Fruit fly (Drosophila melanogaster) whole organism, embryonic: Measurements from ENCODE around the gene Ugt35E2.

Source experiments
- Adf1 ChIP-seq: fragments of 200-800 bp; sonication (Bioruptor generic); IDR thresholded peaks from 2 replicates; pipeline ENCODE4 v1.3.6; 2022; ENCODE audit warnings: missing biosample characterization, missing genetic modification characterization
- CG1024 ChIP-seq: fragments of 200-800 bp; sonication (Bioruptor generic); IDR thresholded peaks from 2 replicates; pipeline ENCODE4 v1.3.6; 2022; ENCODE audit warnings: missing biosample characterization, missing genetic modification characterization
- CG10654 ChIP-seq: fragments of 200-800 bp; sonication (Bioruptor generic); optimal IDR thresholded peaks from 2 replicates; lab custom pipeline; 2016; ENCODE audit warnings: missing biosample characterization, missing genetic modification characterization
- CG11695 ChIP-seq: fragments of 200-800 bp; sonication (Bioruptor generic); IDR thresholded peaks from 3 replicates; pipeline ENCODE4 v1.3.6; 2022; ENCODE audit warnings: missing biosample characterization, missing genetic modification characterization
- CG12219 ChIP-seq: fragments of 200-800 bp; sonication (Bioruptor generic); optimal IDR thresholded peaks from 3 replicates; lab custom pipeline; 2018; ENCODE audit warnings: missing biosample characterization, mild to moderate bottlenecking, missing genetic modification characterization
- CG12236 ChIP-seq: fragments of 200-800 bp; sonication (Bioruptor generic); optimal IDR thresholded peaks from 2 replicates; lab custom pipeline; 2016; ENCODE audit warnings: missing biosample characterization, missing genetic modification characterization
- CG14860 ChIP-seq: fragments of 200-800 bp; sonication (Bioruptor generic); IDR thresholded peaks from 3 replicates; pipeline ENCODE4 v1.3.6; 2022; ENCODE audit warnings: missing biosample characterization, missing genetic modification characterization; ENCODE audit not compliant: partially characterized antibody
- CG15011 ChIP-seq: fragments of 200-800 bp; sonication (Bioruptor generic); optimal IDR thresholded peaks from 3 replicates; lab custom pipeline; 2018; ENCODE audit warnings: missing biosample characterization, mild to moderate bottlenecking, missing genetic modification characterization
- CG15479 ChIP-seq: fragments of 200-800 bp; sonication (Bioruptor generic); optimal IDR thresholded peaks from 3 replicates; lab custom pipeline; 2019; ENCODE audit warnings: missing biosample characterization, mild to moderate bottlenecking, missing genetic modification characterization, moderate library complexity
- CG1603 ChIP-seq: fragments of 200-800 bp; sonication (Bioruptor generic); optimal IDR thresholded peaks from 2 replicates; lab custom pipeline; 2019; ENCODE audit warnings: missing biosample characterization, mild to moderate bottlenecking, missing genetic modification characterization, moderate library complexity
- CG17186 ChIP-seq: fragments of 200-800 bp; sonication (Bioruptor generic); optimal IDR thresholded peaks from 3 replicates; lab custom pipeline; 2017; ENCODE audit warnings: missing biosample characterization, missing genetic modification reagents, missing genetic modification characterization
- CG1792 ChIP-seq: fragments of 200-800 bp; sonication (Bioruptor generic); optimal IDR thresholded peaks from 2 replicates; lab custom pipeline; 2016; ENCODE audit warnings: missing biosample characterization, missing genetic modification characterization
- CG2889 ChIP-seq: fragments of 200-800 bp; sonication (Bioruptor generic); IDR thresholded peaks from 3 replicates; pipeline ENCODE4 v1.3.6; 2022; ENCODE audit warnings: missing biosample characterization, missing genetic modification characterization
- CG31224 ChIP-seq: fragments of 200-800 bp; sonication (Bioruptor generic); IDR thresholded peaks from 2 replicates; pipeline ENCODE4 v1.3.6; 2022; ENCODE audit warnings: missing biosample characterization, missing genetic modification characterization
- CG33213 ChIP-seq: fragments of 200-800 bp; sonication (Bioruptor generic); optimal IDR thresholded peaks from 3 replicates; lab custom pipeline; 2016; ENCODE audit warnings: missing biosample characterization, missing genetic modification characterization
- CG4854 ChIP-seq: fragments of 200-800 bp; sonication (Bioruptor generic); optimal IDR thresholded peaks from 2 replicates; lab custom pipeline; 2016; ENCODE audit warnings: missing biosample characterization, missing genetic modification characterization, inconsistent platforms
- CG7963 ChIP-seq: fragments of 200-800 bp; sonication (Bioruptor generic); IDR thresholded peaks from 3 replicates; pipeline ENCODE4 v1.3.6; 2022; ENCODE audit warnings: missing biosample characterization, missing genetic modification characterization; ENCODE audit not compliant: partially characterized antibody
- CG8944 ChIP-seq: fragments of 200-800 bp; sonication (Bioruptor generic); optimal IDR thresholded peaks from 3 replicates; lab custom pipeline; 2016; ENCODE audit warnings: missing biosample characterization, missing genetic modification characterization
- Chrac-16 ChIP-seq: fragments of 200-800 bp; sonication (Bioruptor generic); optimal IDR thresholded peaks from 3 replicates; lab custom pipeline; 2016; ENCODE audit warnings: missing biosample characterization, missing genetic modification characterization
- D19A ChIP-seq: fragments of 200-800 bp; optimal IDR thresholded peaks from 3 replicates; lab custom pipeline; 2019; ENCODE audit warnings: missing biosample characterization, mild to moderate bottlenecking, missing genetic modification characterization, moderate library complexity
- H2.0 ChIP-seq: fragments of 200-800 bp; sonication (Bioruptor generic); IDR thresholded peaks from 2 replicates; pipeline ENCODE4 v1.3.6; 2022; ENCODE audit warnings: missing biosample characterization, missing genetic modification characterization
- HHEX ChIP-seq: fragments of 200-800 bp; sonication (Bioruptor generic); optimal IDR thresholded peaks from 3 replicates; lab custom pipeline; 2017; ENCODE audit warnings: missing biosample characterization, mild to moderate bottlenecking, missing genetic modification characterization, missing genetic modification reagents
- HLH4C ChIP-seq: fragments of 200-800 bp; sonication (Bioruptor generic); IDR thresholded peaks from 3 replicates; pipeline ENCODE4 v1.3.6; 2022; ENCODE audit warnings: missing biosample characterization, missing genetic modification characterization; ENCODE audit not compliant: partially characterized antibody
- Hey ChIP-seq: fragments of 200-800 bp; sonication (Bioruptor generic); optimal IDR thresholded peaks from 3 replicates; lab custom pipeline; 2018; ENCODE audit warnings: missing biosample characterization, mild to moderate bottlenecking, missing genetic modification characterization
- Hsf ChIP-seq: fragments of 200-800 bp; sonication (Bioruptor generic); optimal IDR thresholded peaks from 3 replicates; lab custom pipeline; 2016; ENCODE audit warnings: missing biosample characterization, missing genetic modification characterization
- Sox100B ChIP-seq: fragments of 200-800 bp; sonication (Bioruptor generic); optimal IDR thresholded peaks from 3 replicates; lab custom pipeline; 2018; ENCODE audit warnings: missing biosample characterization, mild to moderate bottlenecking, missing genetic modification characterization
- Sox102F ChIP-seq: fragments of 200-800 bp; sonication (Bioruptor generic); optimal IDR thresholded peaks from 2 replicates; lab custom pipeline; 2018; ENCODE audit warnings: missing biosample characterization, mild to moderate bottlenecking, missing genetic modification characterization, moderate library complexity
- TFAM ChIP-seq: fragments of 200-800 bp; sonication (Bioruptor generic); optimal IDR thresholded peaks from 2 replicates; lab custom pipeline; 2017; ENCODE audit warnings: missing biosample characterization, missing genetic modification characterization, inconsistent platforms
- Trl ChIP-seq, 3 experiments: fragments of >200 bp in 2 of 3; fragments of 200-800 bp in 1 of 3; sonication (Bioruptor generic) in 1 of 3; optimal IDR thresholded peaks; 2 replicates in 1 of 3; 3 replicates in 2 of 3; lab custom pipeline; 2016 to 2017; ENCODE audit warnings: missing biosample characterization in 1 of 3, missing genetic modification characterization in 1 of 3
- abd-A ChIP-seq: fragments of 200-800 bp; sonication (Bioruptor generic); optimal IDR thresholded peaks from 3 replicates; lab custom pipeline; 2019; ENCODE audit warnings: missing biosample characterization, mild to moderate bottlenecking, missing genetic modification characterization, moderate library complexity
- bsh ChIP-seq, 2 experiments: fragments of 200-800 bp; sonication (Bioruptor generic); optimal IDR thresholded peaks; 2 replicates each; lab custom pipeline; 2017 to 2018; ENCODE audit warnings: mild to moderate bottlenecking in 2 of 2, missing biosample characterization in 2 of 2, missing genetic modification characterization in 2 of 2, moderate library complexity in 1 of 2
- btn ChIP-seq: fragments of 200-800 bp; sonication (Bioruptor generic); optimal IDR thresholded peaks from 2 replicates; lab custom pipeline; 2016; ENCODE audit warnings: missing biosample characterization, missing genetic modification characterization
- cas ChIP-seq: fragments of 200-800 bp; sonication (Bioruptor generic); IDR thresholded peaks from 2 replicates; pipeline ENCODE4 v1.3.6; 2022; ENCODE audit warnings: missing biosample characterization, missing genetic modification characterization
- chm ChIP-seq: fragments of 200-800 bp; sonication (Bioruptor generic); IDR thresholded peaks from 2 replicates; pipeline ENCODE4 v1.3.6; 2022; ENCODE audit warnings: missing biosample characterization, missing genetic modification characterization
- corto ChIP-seq: fragments of 200-800 bp; sonication (Bioruptor generic); optimal IDR thresholded peaks from 2 replicates; lab custom pipeline; 2016; ENCODE audit warnings: missing biosample characterization, mild to moderate bottlenecking, missing genetic modification characterization, moderate library complexity
- crc ChIP-seq: fragments of 200-800 bp; sonication (Bioruptor generic); optimal IDR thresholded peaks from 2 replicates; lab custom pipeline; 2016; ENCODE audit warnings: missing biosample characterization, missing genetic modification characterization
- gem ChIP-seq: fragments of 200-800 bp; sonication (Bioruptor generic); optimal IDR thresholded peaks from 2 replicates; lab custom pipeline; 2019; ENCODE audit warnings: missing biosample characterization, mild to moderate bottlenecking, missing genetic modification characterization, moderate library complexity
- hbn ChIP-seq: fragments of 200-800 bp; sonication (Bioruptor generic); IDR thresholded peaks from 2 replicates; pipeline ENCODE4 v1.3.6; 2022; ENCODE audit warnings: missing biosample characterization, missing genetic modification characterization; ENCODE audit not compliant: partially characterized antibody
- insv ChIP-seq, 2 experiments: fragments of 200-800 bp; sonication (Bioruptor generic); optimal IDR thresholded peaks; 3 replicates each; lab custom pipeline; 2016 to 2018; ENCODE audit warnings: missing biosample characterization in 2 of 2, missing genetic modification characterization in 2 of 2
- lmd ChIP-seq: fragments of 200-800 bp; sonication (Bioruptor generic); IDR thresholded peaks from 2 replicates; pipeline ENCODE4 v1.3.6; 2022; ENCODE audit warnings: missing biosample characterization, missing genetic modification characterization
- lola ChIP-seq, 3 experiments: fragments of >200 bp in 2 of 3; fragments of 200-800 bp in 1 of 3; sonication (Bioruptor generic) in 1 of 3; optimal IDR thresholded peaks; 2 replicates each; lab custom pipeline; 2017 to 2019; ENCODE audit warnings: missing biosample characterization in 3 of 3, missing genetic modification characterization in 3 of 3, mild to moderate bottlenecking in 1 of 3, moderate library complexity in 1 of 3
- onecut ChIP-seq: fragments of 200-800 bp; sonication (Bioruptor generic); IDR thresholded peaks from 2 replicates; pipeline ENCODE4 v1.3.6; 2022; ENCODE audit warnings: missing biosample characterization, missing genetic modification characterization
- prd ChIP-seq, 3 experiments: fragments of >200 bp in 2 of 3; fragments of 200-800 bp in 1 of 3; sonication (Bioruptor generic) in 1 of 3; optimal IDR thresholded peaks in 2 of 3; IDR thresholded peaks in 1 of 3; 2 replicates in 2 of 3; 3 replicates in 1 of 3; pipeline versions ENCODE4 v1.3.6 to Lab custom; 2017 to 2022; ENCODE audit warnings: missing biosample characterization in 1 of 3, missing genetic modification characterization in 1 of 3
- ranshi ChIP-seq: fragments of 200-800 bp; sonication (Bioruptor generic); IDR thresholded peaks from 2 replicates; pipeline ENCODE4 v1.3.6; 2022; ENCODE audit warnings: missing biosample characterization, missing genetic modification characterization
- scrt ChIP-seq: fragments of 200-800 bp; sonication (Bioruptor generic); optimal IDR thresholded peaks from 2 replicates; lab custom pipeline; 2018; ENCODE audit warnings: missing biosample characterization, mild to moderate bottlenecking, missing genetic modification characterization, moderate library complexity
- slbo ChIP-seq: fragments of 200-800 bp; sonication (Bioruptor generic); IDR thresholded peaks from 2 replicates; pipeline ENCODE4 v1.3.6; 2022; ENCODE audit warnings: missing biosample characterization, missing genetic modification characterization
- sna ChIP-seq: fragments of 200-800 bp; sonication (Bioruptor generic); IDR thresholded peaks from 2 replicates; pipeline ENCODE4 v1.3.6; 2022; ENCODE audit warnings: missing biosample characterization, missing genetic modification characterization; ENCODE audit not compliant: partially characterized antibody
- wor ChIP-seq: fragments of 200-800 bp; sonication (Bioruptor generic); IDR thresholded peaks from 2 replicates; pipeline ENCODE4 v1.3.6; 2022; ENCODE audit warnings: missing biosample characterization, missing genetic modification characterization
- z ChIP-seq: fragments of 200-800 bp; sonication (Bioruptor generic); IDR thresholded peaks from 3 replicates; pipeline ENCODE4 v1.3.6; 2022; ENCODE audit warnings: missing biosample characterization, missing genetic modification characterization
- zfh2 ChIP-seq: fragments of 200-800 bp; sonication (Bioruptor generic); optimal IDR thresholded peaks from 2 replicates; lab custom pipeline; 2016; ENCODE audit warnings: missing biosample characterization, missing genetic modification characterization

Ugt35E2 gene

dm6 chr3R:11153799-11154273, 13.9 kb downstream of the Ugt35E2 start, which contains the start of gene Ugt302K1 (continued):
- TF ChIP-seq bsh (GFP tag; optimal IDR thresholded peaks at IDR 0.05; lab: Kevin White, UChicago), result no peak
- TF ChIP-seq Hsf, result no peak
- no peak for TF ChIP-seq wor (GFP tag; lab: Robert Waterston, UW)
- TF ChIP-seq Trl (optimal IDR thresholded peaks at IDR 0.05; lab: Kevin White, UChicago), result peak in 1 of 2 experiments; percentile 56
- no peak for TF ChIP-seq Trl (GFP tag; optimal IDR thresholded peaks at IDR 0.05; lab: Kevin White, UChicago)
- TF ChIP-seq CG1792 (GFP tag; lab: Kevin White, UChicago), result no peak
- TF ChIP-seq CG8944 (GFP tag; lab: Kevin White, UChicago), result no peak
- TF ChIP-seq gem (tag; lab: Kevin White, UChicago), result peak; percentile 56
- TF ChIP-seq cas, result no peak
- no peak for TF ChIP-seq CG15011
- no peak for TF ChIP-seq CG33213 (GFP tag; lab: Kevin White, UChicago)
- TF ChIP-seq sna (GFP tag; lab: Robert Waterston, UW), result no peak
- TF ChIP-seq crc (GFP tag; lab: Kevin White, UChicago), result no peak
- no peak for TF ChIP-seq HHEX (GFP tag; lab: Kevin White, UChicago)
- TF ChIP-seq z (GFP tag; lab: Robert Waterston, UW), result no peak
- TF ChIP-seq CG31224 (GFP tag; lab: Robert Waterston, UW), result 0 out of 2 replicates have a peak, but pooled peaks have one; percentile 22
- no peak for TF ChIP-seq CG1024 (GFP tag; lab: Robert Waterston, UW)
- TF ChIP-seq btn (GFP tag; lab: Kevin White, UChicago), result no peak
- no peak for TF ChIP-seq chm
- no peak for TF ChIP-seq insv (GFP tag; optimal IDR thresholded peaks at IDR 0.05; lab: Kevin White, UChicago)
- TF ChIP-seq TFAM (GFP tag; lab: Kevin White, UChicago), result no peak
- no peak for TF ChIP-seq CG11695 (GFP tag; lab: Robert Waterston, UW)
- no peak for TF ChIP-seq Sox102F (GFP tag; lab: Kevin White, UChicago)
- TF ChIP-seq lola (GFP tag; optimal IDR thresholded peaks at IDR 0.05; lab: Kevin White, UChicago), result no peak
- TF ChIP-seq ranshi (GFP tag; lab: Robert Waterston, UW), result no peak
- TF ChIP-seq corto (GFP tag; lab: Kevin White, UChicago), result peak; percentile 57
- TF ChIP-seq CG12236, result no peak
- TF ChIP-seq CG15479 (GFP tag; lab: Kevin White, UChicago), result no peak
- no peak for TF ChIP-seq Sox100B (GFP tag; lab: Kevin White, UChicago)
- TF ChIP-seq CG7963 (GFP tag; lab: Robert Waterston, UW), result no peak
- no peak for TF ChIP-seq Hey (tag; lab: Kevin White, UChicago)
- TF ChIP-seq lmd (GFP tag; lab: Robert Waterston, UW), result no peak; the same call in 1 of the 2 replicates
- TF ChIP-seq scrt, result no peak
- TF ChIP-seq zfh2 (GFP tag; lab: Kevin White, UChicago), result no peak
- TF ChIP-seq CG4854 (GFP tag; lab: Kevin White, UChicago), result no peak
- no peak for TF ChIP-seq prd (optimal IDR thresholded peaks at IDR 0.05; lab: Kevin White, UChicago)
- peak; percentile 17; the same call in 1 of the 3 replicates for TF ChIP-seq prd (GFP tag; IDR thresholded peaks at IDR 0.05; lab: Robert Waterston, UW)
- no peak for TF ChIP-seq HLH4C (GFP tag; lab: Robert Waterston, UW)
- TF ChIP-seq hbn, result no peak
- no peak for TF ChIP-seq onecut (GFP tag; lab: Robert Waterston, UW)
- TF ChIP-seq CG2889 (GFP tag; lab: Robert Waterston, UW), result no peak
- no peak for TF ChIP-seq CG10654
- TF ChIP-seq H2.0 (GFP tag; lab: Robert Waterston, UW), result no peak
- TF ChIP-seq abd-A (tag; lab: Kevin White, UChicago), result no peak
- TF ChIP-seq Adf1 (GFP tag; lab: Robert Waterston, UW), result no peak
- TF ChIP-seq CG17186, result no peak
- TF ChIP-seq CG12219 (GFP tag; lab: Kevin White, UChicago), result no peak
- no peak for TF ChIP-seq Chrac-16
- TF ChIP-seq slbo (GFP tag; lab: Robert Waterston, UW), result peak; percentile 64
- TF ChIP-seq D19A (tag; lab: Kevin White, UChicago), result peak; percentile 73
- TF ChIP-seq CG14860 (GFP tag; lab: Robert Waterston, UW), result no peak
- no peak for TF ChIP-seq CG1603 (tag; lab: Kevin White, UChicago)
